Worm (Caenorhabditis elegans): ENCODE data around the gene ZK1320.5.

Gene ZK1320.5

ce11 chrII:9621121-9621520 lies 44.4 kb downstream of the ZK1320.5 start (continued):
- TF ChIP-seq zfh-2 (GFP tag; conservative IDR thresholded peaks at IDR 0.05), result peak; percentile 41

- TF ChIP-seq ceh-100 (GFP tag; IDR thresholded peaks at IDR 0.05) (no peak), ZK185.1 (tag; optimal IDR thresholded peaks at IDR 0.05; ENCODE audit: poor library complexity, severe bottlenecking) (peak; percentile 29), attf-3 (GFP tag; conservative IDR thresholded peaks at IDR 0.05) (no peak), let-607 (tag; optimal IDR thresholded peaks at IDR 0.05) (peak; percentile 93 to 94), ztf-25 (GFP tag; IDR thresholded peaks at IDR 0.05) (no peak), K11D2.4 (GFP tag; IDR thresholded peaks at IDR 0.05) (no peak), nhr-80 (tag; optimal IDR thresholded peaks at IDR 0.05) (peak; percentile 72), hlh-12 (tag; optimal IDR thresholded peaks at IDR 0.05) (no peak), tlf-1 (GFP tag; optimal IDR thresholded peaks at IDR 0.05) (no peak)
These were observed 44.9 kb downstream of the ZK1320.5 start for ce11 chrII:9620616-9621015.

- TF ChIP-seq mcd-1 (GFP tag; IDR thresholded peaks at IDR 0.05) (0 out of 2 replicates have a peak, but pooled peaks have one; percentile 8), sea-2 (GFP tag; IDR thresholded peaks at IDR 0.05) (no peak), F39B2.1 (GFP tag; IDR thresholded peaks at IDR 0.05) (no peak), nhr-27 (tag; optimal IDR thresholded peaks at IDR 0.05) (no peak), sdz-38 (tag; optimal IDR thresholded peaks at IDR 0.05) (no peak), aptf-3 (GFP tag; IDR thresholded peaks at IDR 0.05) (no peak), K11D2.4 (GFP tag; IDR thresholded peaks at IDR 0.05) (no peak), F52B5.7 (tag; optimal IDR thresholded peaks at IDR 0.05) (no peak), bed-2 (GFP tag; IDR thresholded peaks at IDR 0.05) (no peak), snpc-3.4 (tag; optimal IDR thresholded peaks at IDR 0.05) (no peak), tbx-9 (tag; optimal IDR thresholded peaks at IDR 0.05; ENCODE audit: borderline replicate concordance) (no peak), ama-1 (optimal IDR thresholded peaks at IDR 0.05) (peak; percentile 89), ama-1 (GFP tag; optimal IDR thresholded peaks at IDR 0.05) (no peak), tlf-1 (GFP tag; optimal IDR thresholded peaks at IDR 0.05) (no peak), zfh-2 (GFP tag; conservative IDR thresholded peaks at IDR 0.05) (peak; percentile 41; the same call in 1 of the 2 replicates), nhr-90 (tag; optimal IDR thresholded peaks at IDR 0.05) (no peak), Y56A3A.18 (GFP tag; IDR thresholded peaks at IDR 0.05) (0 out of 2 replicates have a peak, but pooled peaks have one; percentile 28), let-607 (tag; optimal IDR thresholded peaks at IDR 0.05) (no peak), snpc-1.1 (tag; optimal IDR thresholded peaks at IDR 0.05; ENCODE audit: insufficient read depth) (no peak)
These were observed 45.4 kb downstream of the ZK1320.5 start for ce11 chrII:9619995-9620535.

ce11 chrII:9619402-9619862 lies 46.0 kb downstream of the ZK1320.5 start:
- TF ChIP-seq gei-17 (GFP tag; optimal IDR thresholded peaks at IDR 0.05) (no peak), egl-44 (GFP tag; IDR thresholded peaks at IDR 0.05) (peak; percentile 56; the same call in 1 of the 2 replicates), cebp-1 (GFP tag; IDR thresholded peaks at IDR 0.05) (no peak), cebp-1 (tag; optimal IDR thresholded peaks at IDR 0.05) (peak; percentile 44), zfh-2 (GFP tag; conservative IDR thresholded peaks at IDR 0.05) (0 out of 2 replicates have a peak, but pooled peaks have one; percentile 25), ztf-22 (GFP tag; optimal IDR thresholded peaks at IDR 0.05) (peak; percentile 76), die-1 (tag; optimal IDR thresholded peaks at IDR 0.05) (peak; percentile 20), madf-8 (GFP tag; conservative IDR thresholded peaks at IDR 0.05) (no peak), nfya-2 (GFP tag; IDR thresholded peaks at IDR 0.05) (no peak), mcd-1 (GFP tag; IDR thresholded peaks at IDR 0.05) (peak; percentile 35; the same call in 1 of the 2 replicates), atf-7 (tag; optimal IDR thresholded peaks at IDR 0.05) (peak; percentile 47), B0336.3 (GFP tag; IDR thresholded peaks at IDR 0.05) (peak; percentile 41; the same call in 1 of the 2 replicates), F57C9.4 (tag; optimal IDR thresholded peaks at IDR 0.05) (peak; percentile 43), lin-40 (tag; optimal IDR thresholded peaks at IDR 0.05) (no peak), fkh-3 (tag; optimal IDR thresholded peaks at IDR 0.05) (no peak), C17E4.6 (GFP tag; IDR thresholded peaks at IDR 0.05) (no peak), let-607 (tag; optimal IDR thresholded peaks at IDR 0.05) (peak; percentile 80 to 94), F22D6.2 (tag; optimal IDR thresholded peaks at IDR 0.05) (peak; percentile 5), B0019.2 (GFP tag; conservative IDR thresholded peaks at IDR 0.05) (no peak), aptf-2 (GFP tag; conservative IDR thresholded peaks at IDR 0.05) (no peak), dpl-1 (GFP tag; optimal IDR thresholded peaks at IDR 0.05) (no peak)
